Fruit fly (Drosophila melanogaster) whole organism, embryonic: ENCODE results near the gene PAN3.
A peak's percentile ranks its signal among the peaks of the same experiment; 100 is the strongest.

Source experiments
- Atf3 ChIP-seq: fragments of 200-800 bp; sonication (Bioruptor generic); optimal IDR thresholded peaks from 3 replicates; lab custom pipeline; 2016; ENCODE audit warnings: missing biosample characterization, missing genetic modification characterization
- Awh ChIP-seq: fragments of 200-800 bp; sonication (Bioruptor generic); IDR thresholded peaks from 2 replicates; pipeline ENCODE4, ENCODE4 v1.3.6; 2022; ENCODE audit warnings: missing biosample characterization, missing genetic modification characterization
- CG10979 ChIP-seq: fragments of 200-800 bp; sonication (Bioruptor generic); optimal IDR thresholded peaks from 2 replicates; lab custom pipeline; 2018; ENCODE audit warnings: missing biosample characterization, mild to moderate bottlenecking, missing genetic modification characterization, moderate library complexity
- CG13296 ChIP-seq: fragments of 200-800 bp; sonication (Bioruptor generic); optimal IDR thresholded peaks from 3 replicates; lab custom pipeline; 2018; ENCODE audit warnings: missing biosample characterization, mild to moderate bottlenecking, missing genetic modification characterization
- CG13624 ChIP-seq: fragments of 200-800 bp; sonication (Bioruptor generic); optimal IDR thresholded peaks from 2 replicates; lab custom pipeline; 2016; ENCODE audit warnings: missing biosample characterization, missing genetic modification characterization
- CG15479 ChIP-seq: fragments of 200-800 bp; sonication (Bioruptor generic); optimal IDR thresholded peaks from 3 replicates; lab custom pipeline; 2019; ENCODE audit warnings: missing biosample characterization, mild to moderate bottlenecking, missing genetic modification characterization, moderate library complexity
- CG17612 ChIP-seq: fragments of 200-800 bp; sonication (Bioruptor generic); IDR thresholded peaks from 2 replicates; pipeline ENCODE4 v1.3.6; 2022; ENCODE audit warnings: missing biosample characterization, missing genetic modification characterization
- CG17829 ChIP-seq: fragments of 200-800 bp; optimal IDR thresholded peaks from 2 replicates; lab custom pipeline; 2019; ENCODE audit warnings: missing biosample characterization, mild to moderate bottlenecking, missing genetic modification characterization, moderate library complexity
- CG18262 ChIP-seq: fragments of 200-800 bp; optimal IDR thresholded peaks from 3 replicates; lab custom pipeline; 2019; ENCODE audit warnings: missing biosample characterization, mild to moderate bottlenecking, missing genetic modification characterization, moderate library complexity
- CG2129 ChIP-seq: fragments of 200-800 bp; sonication (Bioruptor generic); IDR thresholded peaks from 2 replicates; pipeline ENCODE4 v1.3.6; 2022; ENCODE audit warnings: missing biosample characterization, missing genetic modification characterization; ENCODE audit not compliant: partially characterized antibody
- CG3163 ChIP-seq: fragments of 200-800 bp; sonication (Bioruptor generic); optimal IDR thresholded peaks from 3 replicates; lab custom pipeline; 2016; ENCODE audit warnings: missing biosample characterization, missing genetic modification characterization
- CG32532 ChIP-seq: fragments of 200-800 bp; sonication (Bioruptor generic); IDR thresholded peaks from 2 replicates; pipeline ENCODE4 v1.3.6; 2022; ENCODE audit warnings: missing biosample characterization, missing genetic modification characterization
- CG34376 ChIP-seq: fragments of 200-800 bp; sonication (Bioruptor generic); optimal IDR thresholded peaks from 2 replicates; lab custom pipeline; 2018; ENCODE audit warnings: missing biosample characterization, mild to moderate bottlenecking, missing genetic modification characterization
- CG3847 ChIP-seq: fragments of 200-800 bp; sonication (Bioruptor generic); IDR thresholded peaks from 2 replicates; pipeline ENCODE4 v1.3.6; 2022; ENCODE audit warnings: missing biosample characterization, missing genetic modification characterization
- CG4820 ChIP-seq: fragments of 200-800 bp; sonication (Bioruptor generic); optimal IDR thresholded peaks from 3 replicates; lab custom pipeline; 2016; ENCODE audit warnings: missing biosample characterization, missing genetic modification characterization
- CG6254 ChIP-seq: fragments of 200-800 bp; sonication (Bioruptor generic); optimal IDR thresholded peaks from 3 replicates; lab custom pipeline; 2017; ENCODE audit warnings: mild to moderate bottlenecking, missing biosample characterization, missing genetic modification reagents, missing genetic modification characterization
- CG7745 ChIP-seq: fragments of 200-800 bp; sonication (Bioruptor generic); optimal IDR thresholded peaks from 2 replicates; lab custom pipeline; 2018; ENCODE audit warnings: missing biosample characterization, mild to moderate bottlenecking, missing genetic modification characterization, moderate library complexity
- CG7839 ChIP-seq: fragments of 200-800 bp; sonication (Bioruptor generic); optimal IDR thresholded peaks from 3 replicates; lab custom pipeline; 2018; ENCODE audit warnings: missing biosample characterization, mild to moderate bottlenecking, missing genetic modification characterization, moderate library complexity
- CG8281 ChIP-seq: fragments of 200-800 bp; sonication (Bioruptor generic); optimal IDR thresholded peaks from 2 replicates; lab custom pipeline; 2018; ENCODE audit warnings: missing biosample characterization, mild to moderate bottlenecking, missing genetic modification characterization, moderate library complexity
- CG8388 ChIP-seq: fragments of 200-800 bp; sonication (Bioruptor generic); optimal IDR thresholded peaks from 2 replicates; lab custom pipeline; 2019; ENCODE audit warnings: missing biosample characterization, mild to moderate bottlenecking, missing genetic modification characterization, moderate library complexity
- CG9797 ChIP-seq: fragments of 200-800 bp; sonication (Bioruptor generic); optimal IDR thresholded peaks from 3 replicates; lab custom pipeline; 2018; ENCODE audit warnings: missing biosample characterization, mild to moderate bottlenecking, missing genetic modification characterization
- CHES-1-like ChIP-seq: fragments of 200-800 bp; sonication (Bioruptor generic); optimal IDR thresholded peaks from 2 replicates; lab custom pipeline; 2016; ENCODE audit warnings: missing biosample characterization, missing genetic modification characterization
- D ChIP-seq, 2 experiments: fragments of 200-800 bp in 1 of 2; fragments of >200 bp in 1 of 2; sonication (Bioruptor generic) in 1 of 2; optimal IDR thresholded peaks; 2 replicates in 1 of 2; 3 replicates in 1 of 2; lab custom pipeline; 2017; ENCODE audit warnings: mild to moderate bottlenecking in 1 of 2, missing biosample characterization in 1 of 2, missing genetic modification characterization in 1 of 2, missing genetic modification reagents in 1 of 2
- D19B ChIP-seq: fragments of 200-800 bp; sonication (Bioruptor generic); optimal IDR thresholded peaks from 2 replicates; lab custom pipeline; 2017; ENCODE audit warnings: missing biosample characterization, mild to moderate bottlenecking, missing genetic modification characterization
- Dref ChIP-seq: fragments of 200-800 bp; sonication (Bioruptor generic); IDR thresholded peaks from 2 replicates; pipeline ENCODE4 v1.3.6; 2022; ENCODE audit warnings: missing biosample characterization, missing genetic modification characterization
- Fer2 ChIP-seq: fragments of 200-800 bp; sonication (Bioruptor generic); optimal IDR thresholded peaks from 2 replicates; lab custom pipeline; 2018; ENCODE audit warnings: missing biosample characterization, mild to moderate bottlenecking, missing genetic modification characterization, moderate library complexity
- Gsc ChIP-seq: fragments of 200-800 bp; sonication (Bioruptor generic); IDR thresholded peaks from 2 replicates; pipeline ENCODE4 v1.3.6; 2022; ENCODE audit warnings: missing biosample characterization, missing genetic modification characterization
- Hr51 ChIP-seq, 2 experiments: fragments of 200-800 bp; sonication (Bioruptor generic); optimal IDR thresholded peaks; 2 replicates in 1 of 2; 3 replicates in 1 of 2; lab custom pipeline; 2016 to 2018; ENCODE audit warnings: missing biosample characterization in 2 of 2, missing genetic modification characterization in 2 of 2, mild to moderate bottlenecking in 1 of 2, moderate library complexity in 1 of 2
- Neu2 ChIP-seq: fragments of 200-800 bp; sonication (Bioruptor generic); optimal IDR thresholded peaks from 3 replicates; lab custom pipeline; 2016; ENCODE audit warnings: missing biosample characterization, missing genetic modification characterization, borderline replicate concordance
- Nf-YA ChIP-seq: fragments of 200-800 bp; sonication (Bioruptor generic); IDR thresholded peaks from 2 replicates; pipeline ENCODE4 v1.3.6; 2022; ENCODE audit warnings: missing biosample characterization, missing genetic modification characterization
- Spps ChIP-seq: fragments of 200-800 bp; sonication (Bioruptor generic); optimal IDR thresholded peaks from 2 replicates; lab custom pipeline; 2018; ENCODE audit warnings: missing biosample characterization, mild to moderate bottlenecking, missing genetic modification characterization
- Stat92E ChIP-seq, 3 experiments: fragments of >200 bp in 2 of 3; fragments of 200-800 bp in 1 of 3; sonication (Bioruptor generic) in 1 of 3; optimal IDR thresholded peaks; 2 replicates each; lab custom pipeline; 2017 to 2019; ENCODE audit warnings: missing biosample characterization in 3 of 3, missing genetic modification characterization in 3 of 3, mild to moderate bottlenecking in 1 of 3, moderate library complexity in 1 of 3
- ara ChIP-seq: fragments of 200-800 bp; sonication (Bioruptor generic); IDR thresholded peaks from 2 replicates; pipeline ENCODE4 v1.3.6; 2022; ENCODE audit warnings: missing biosample characterization, missing genetic modification characterization
- dpn ChIP-seq, 2 experiments: fragments of 200-800 bp; sonication (Bioruptor generic); optimal IDR thresholded peaks; 3 replicates each; lab custom pipeline; 2016; ENCODE audit warnings: missing biosample characterization in 2 of 2, missing genetic modification characterization in 2 of 2
- gsb ChIP-seq: fragments of 200-800 bp; sonication (Bioruptor generic); IDR thresholded peaks from 2 replicates; pipeline ENCODE4 v1.3.6; 2022; ENCODE audit warnings: missing biosample characterization, missing genetic modification characterization
- gt ChIP-seq: fragments of 200-800 bp; sonication (Bioruptor generic); IDR thresholded peaks from 2 replicates; pipeline ENCODE4 v1.3.6; 2022; ENCODE audit warnings: missing biosample characterization, missing genetic modification characterization
- lola ChIP-seq, 3 experiments: fragments of >200 bp in 2 of 3; fragments of 200-800 bp in 1 of 3; sonication (Bioruptor generic) in 1 of 3; optimal IDR thresholded peaks; 2 replicates each; lab custom pipeline; 2017 to 2019; ENCODE audit warnings: missing biosample characterization in 3 of 3, missing genetic modification characterization in 3 of 3, mild to moderate bottlenecking in 1 of 3, moderate library complexity in 1 of 3
- pan ChIP-seq, 4 experiments: fragments of >200 bp in 3 of 4; fragments of 200-800 bp in 1 of 4; sonication (Bioruptor generic) in 1 of 4; optimal IDR thresholded peaks in 3 of 4; IDR thresholded peaks in 1 of 4; 2 replicates each; pipeline versions ENCODE4 v1.3.6 to Lab custom; 2017 to 2022; ENCODE audit warnings: missing biosample characterization in 2 of 4, missing genetic modification characterization in 2 of 4, mixed read lengths in 1 of 4
- repo ChIP-seq: fragments of 200-800 bp; sonication (Bioruptor generic); optimal IDR thresholded peaks from 2 replicates; lab custom pipeline; 2016; ENCODE audit warnings: missing biosample characterization, missing genetic modification characterization
- rib ChIP-seq: fragments of 200-800 bp; sonication (Bioruptor generic); IDR thresholded peaks from 2 replicates; pipeline ENCODE4 v1.3.6; 2022; ENCODE audit warnings: missing biosample characterization, missing genetic modification characterization
- row ChIP-seq: fragments of 200-800 bp; sonication (Bioruptor generic); IDR thresholded peaks from 3 replicates; pipeline ENCODE4 v1.3.6; 2022; ENCODE audit warnings: missing biosample characterization, missing genetic modification characterization
- sd ChIP-seq: fragments of 200-800 bp; sonication (Bioruptor generic); optimal IDR thresholded peaks from 3 replicates; lab custom pipeline; 2018; ENCODE audit warnings: missing biosample characterization, mild to moderate bottlenecking, missing genetic modification characterization, moderate library complexity
- slbo ChIP-seq: fragments of 200-800 bp; sonication (Bioruptor generic); IDR thresholded peaks from 2 replicates; pipeline ENCODE4 v1.3.6; 2022; ENCODE audit warnings: missing biosample characterization, missing genetic modification characterization
- tup ChIP-seq: fragments of 200-800 bp; sonication (Bioruptor generic); optimal IDR thresholded peaks from 2 replicates; lab custom pipeline; 2016; ENCODE audit warnings: missing biosample characterization, mild to moderate bottlenecking, missing genetic modification characterization, moderate library complexity
- unc-4 ChIP-seq: fragments of 200-800 bp; sonication (Bioruptor generic); IDR thresholded peaks from 2 replicates; pipeline ENCODE4 v1.3.6; 2022; ENCODE audit warnings: missing biosample characterization, missing genetic modification characterization; ENCODE audit not compliant: partially characterized antibody
- vvl ChIP-seq: fragments of 200-800 bp; sonication (Bioruptor generic); IDR thresholded peaks from 2 replicates; pipeline ENCODE4 v1.3.6; 2022; ENCODE audit warnings: missing biosample characterization, missing genetic modification characterization

The PAN3 gene

dm6 chr3L:3052110-3052871 is 18.6 kb upstream of the PAN3 start, which contains the start of gene CG1271 (continued):
- TF ChIP-seq sd (tag; lab: Kevin White, UChicago) (peak; percentile 19), CG32532 (GFP tag; lab: Robert Waterston, UW) (peak; percentile 72), ara (GFP tag; lab: Robert Waterston, UW) (no peak), lola (GFP tag; optimal IDR thresholded peaks at IDR 0.05; lab: Kevin White, UChicago) (peak in 1 of 3 experiments; percentile 37), D (optimal IDR thresholded peaks at IDR 0.05; lab: Kevin White, UChicago) (no peak), D (GFP tag; optimal IDR thresholded peaks at IDR 0.05; lab: Kevin White, UChicago) (peak; percentile 25), tup (no peak), CG6254 (GFP tag; lab: Kevin White, UChicago) (peak; percentile 9), CG17612 (no peak), slbo (GFP tag; lab: Robert Waterston, UW) (peak; percentile 72), CG8281 (tag; lab: Kevin White, UChicago) (peak; percentile 23), CHES-1-like (GFP tag; lab: Kevin White, UChicago) (peak; percentile 71), CG2129 (GFP tag; lab: Robert Waterston, UW) (peak; percentile 35; the same call in 1 of the 2 replicates), Fer2 (tag; lab: Kevin White, UChicago) (peak; percentile 20), CG9797 (GFP tag; lab: Kevin White, UChicago) (peak; percentile 76), vvl (peak; percentile 67), CG34376 (GFP tag; lab: Kevin White, UChicago) (peak; percentile 87), Hr51 (GFP tag; optimal IDR thresholded peaks at IDR 0.05; lab: Kevin White, UChicago) (peak in 1 of 2 experiments; percentile 60), D19B (GFP tag; lab: Kevin White, UChicago) (peak; percentile 58), Stat92E (GFP tag; optimal IDR thresholded peaks at IDR 0.05; lab: Kevin White, UChicago) (peak in 1 of 3 experiments; percentile 58), Dref (GFP tag; lab: Robert Waterston, UW) (0 out of 2 replicates have a peak, but pooled peaks have one; percentile 16), repo (GFP tag; lab: Kevin White, UChicago) (peak; percentile 38), CG8388 (no peak), CG15479 (peak; percentile 74), CG13624 (GFP tag; lab: Kevin White, UChicago) (peak; percentile 82), CG7745 (no peak), CG4820 (peak; percentile 67), rib (GFP tag; lab: Robert Waterston, UW) (peak; percentile 60), CG3847 (GFP tag; lab: Robert Waterston, UW) (peak; percentile 80), Spps (tag; lab: Kevin White, UChicago) (no peak), CG18262 (tag; lab: Kevin White, UChicago) (peak; percentile 56), CG13296 (GFP tag; lab: Kevin White, UChicago) (peak; percentile 65), CG3163 (GFP tag; lab: Kevin White, UChicago) (peak; percentile 52), CG7839 (tag; lab: Kevin White, UChicago) (peak; percentile 73), Awh (GFP tag; lab: Robert Waterston, UW) (no peak), pan (optimal IDR thresholded peaks at IDR 0.05; lab: Kevin White, UChicago) (no peak), pan (GFP tag; optimal IDR thresholded peaks at IDR 0.05 in 1 of 2, IDR thresholded peaks at IDR 0.05 in 1 of 2) (peak in 1 of 2 experiments; percentile 18), CG10979 (tag; lab: Kevin White, UChicago) (peak; percentile 47), dpn (GFP tag; optimal IDR thresholded peaks at IDR 0.05; lab: Kevin White, UChicago) (peak; percentile 53 to 73), Gsc (GFP tag; lab: Robert Waterston, UW) (no peak), unc-4 (GFP tag; lab: Robert Waterston, UW) (peak; percentile 51), Nf-YA (GFP tag; lab: Robert Waterston, UW) (no peak), CG17829 (tag; lab: Kevin White, UChicago) (peak; percentile 76), gsb (GFP tag; lab: Robert Waterston, UW) (peak; percentile 26; the same call in 1 of the 2 replicates), row (peak; percentile 94), gt (GFP tag; lab: Robert Waterston, UW) (no peak), Atf3 (peak; percentile 12), Neu2 (GFP tag; lab: Kevin White, UChicago) (peak; percentile 28)
